Fruit fly (Drosophila melanogaster): ENCODE measurements around the gene CG42751.

CG42751 gene

dm6 chr2L:11833786-11834185 lies 19.4 kb upstream of the CG42751 start, which contains the start of gene CG45011:
TSS of gene CG45011 (plus strand) at chr2L:11834086.
- no peak for TF ChIP-seq noc (tag; optimal IDR thresholded peaks at IDR 0.05)

- no peak for TF ChIP-seq noc (tag; optimal IDR thresholded peaks at IDR 0.05)
Observed at dm6 chr2L:11834308-11834707, 18.9 kb upstream of the CG42751 start, which contains the start of gene CG45012. TSS of gene CG45012 (plus strand) at chr2L:11834608.

dm6 chr2L:11836943-11837342 lies 16.3 kb upstream of the CG42751 start, which contains the start of gene Sfp33A4:
TSS of gene Sfp33A4 (plus strand) at chr2L:11837243.
- no peak for TF ChIP-seq noc (tag; optimal IDR thresholded peaks at IDR 0.05)

DNA sequence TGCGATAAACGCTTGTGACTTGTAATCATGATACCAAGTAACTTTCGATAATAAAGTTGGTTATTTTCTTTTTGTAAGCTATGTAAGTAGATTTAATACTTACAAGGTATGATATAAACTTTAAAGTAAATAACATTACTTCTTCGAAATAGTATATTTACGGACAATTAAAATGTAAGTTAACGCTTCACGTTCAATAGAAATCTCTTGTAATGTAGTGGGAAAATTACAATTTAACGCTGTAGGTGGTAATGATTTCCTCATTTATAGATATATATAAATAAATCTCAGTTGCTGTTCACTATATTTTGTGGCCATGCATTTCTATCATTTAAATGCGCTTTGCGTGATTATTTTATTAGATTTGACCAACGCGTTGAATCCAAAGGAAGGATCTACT lies 15.8 kb upstream of the CG42751 start, which contains the start of gene Sfp33A2:
Gene Sfp33A2 (plus strand): TSS at position 301 of the 400 bp plus-strand sequence.
- no peak for TF ChIP-seq noc (tag; optimal IDR thresholded peaks at IDR 0.05)

DNA sequence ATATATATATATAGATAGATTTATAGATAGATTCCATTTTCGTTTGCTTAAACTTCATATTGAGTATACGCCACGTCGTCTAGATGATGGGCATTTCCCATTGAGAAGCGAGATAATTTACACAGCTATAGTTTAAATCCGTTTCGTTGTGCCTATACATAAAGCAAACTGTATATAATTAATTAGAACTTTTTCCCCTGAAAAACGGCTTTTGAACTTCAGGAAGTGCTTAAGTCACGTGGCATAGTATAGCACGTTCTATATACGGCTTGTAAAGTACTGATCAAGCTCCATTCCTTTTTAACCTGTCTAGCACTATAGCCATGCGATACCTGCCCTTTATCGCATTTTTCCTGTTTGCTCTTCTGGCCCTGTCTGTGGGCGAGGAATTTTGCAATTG lies 13.6 kb upstream of the CG42751 start, which contains the start of gene Sfp33A3:
Gene Sfp33A3 (plus strand): TSS at position 301 of the 400 bp plus-strand sequence.
- TF ChIP-seq noc (tag; optimal IDR thresholded peaks at IDR 0.05): no peak

DNA sequence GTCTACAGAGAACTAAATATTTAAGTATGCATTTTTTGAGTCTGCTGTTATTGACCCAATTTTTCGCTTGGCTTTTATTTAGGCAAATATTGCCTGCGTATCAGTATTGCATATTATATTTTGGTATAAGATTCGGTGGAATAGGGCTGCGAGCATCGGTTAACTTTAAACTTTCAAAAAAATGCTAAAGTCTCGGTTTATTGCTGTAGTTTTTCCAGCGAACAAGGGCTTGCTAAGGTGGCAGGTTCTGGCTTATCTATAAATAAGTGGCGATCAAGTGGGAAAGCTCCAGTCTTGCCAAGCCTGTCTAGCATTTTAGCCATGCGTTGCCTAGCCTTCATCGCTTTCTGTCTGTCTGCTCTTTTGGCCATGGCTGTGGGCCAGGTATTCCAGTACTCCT lies 12.8 kb upstream of the CG42751 start, which contains the start of gene CG31704:
Gene CG31704 (plus strand): TSS at position 301 of the 400 bp plus-strand sequence.
- TF ChIP-seq noc (tag; optimal IDR thresholded peaks at IDR 0.05): no peak

- peak; percentile 66 for TF ChIP-seq noc (tag; optimal IDR thresholded peaks at IDR 0.05)
Observed at dm6 chr2L:11841538-11841937, 11.7 kb upstream of the CG42751 start.

dm6 chr2L:11842291-11843187 lies 10.7 kb upstream of the CG42751 start, which contains the start of the genes CG44008, CG14933, CG46426 and CG42486:
TSS of gene CG44008 (minus strand) at chr2L:11842445.
TSS of gene CG14933 (plus strand) at chr2L:11842828.
TSS of gene CG46426 (plus strand) at chr2L:11842828.
TSS of gene CG42486 (plus strand) at chr2L:11843137.
- peak; percentile 19 for TF ChIP-seq noc (tag; optimal IDR thresholded peaks at IDR 0.05)

DNA sequence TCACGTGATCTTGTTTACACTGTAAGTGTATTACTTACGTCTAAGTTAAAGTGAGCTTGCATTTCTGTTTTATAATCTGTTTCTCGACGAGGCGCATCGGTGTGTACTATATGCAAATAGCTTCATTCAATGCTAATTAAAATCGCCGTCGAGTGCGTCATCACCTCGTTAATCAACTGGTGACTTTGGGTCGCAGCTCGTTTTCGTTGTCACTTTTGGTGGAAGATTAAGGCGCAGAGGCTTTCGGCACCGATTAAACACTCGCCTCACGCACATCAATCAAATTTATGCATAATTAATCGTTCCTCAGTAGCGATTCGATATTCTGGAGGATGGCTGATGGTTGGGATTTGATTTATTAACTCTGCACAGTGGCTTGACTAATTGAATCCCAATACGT lies 9.0 kb upstream of the CG42751 start:
- TF ChIP-seq noc (tag; optimal IDR thresholded peaks at IDR 0.05): peak; percentile 41

- no peak for TF ChIP-seq noc (tag; optimal IDR thresholded peaks at IDR 0.05)
Observed at dm6 chr2L:11845159-11845788, 8.0 kb upstream of the CG42751 start.

- no peak for TF ChIP-seq noc (tag; optimal IDR thresholded peaks at IDR 0.05)
Observed at dm6 chr2L:11846926-11847325, 6.3 kb upstream of the CG42751 start, which contains the start of gene Mal-B1. TSS of gene Mal-B1 (plus strand) at chr2L:11847226.

DNA sequence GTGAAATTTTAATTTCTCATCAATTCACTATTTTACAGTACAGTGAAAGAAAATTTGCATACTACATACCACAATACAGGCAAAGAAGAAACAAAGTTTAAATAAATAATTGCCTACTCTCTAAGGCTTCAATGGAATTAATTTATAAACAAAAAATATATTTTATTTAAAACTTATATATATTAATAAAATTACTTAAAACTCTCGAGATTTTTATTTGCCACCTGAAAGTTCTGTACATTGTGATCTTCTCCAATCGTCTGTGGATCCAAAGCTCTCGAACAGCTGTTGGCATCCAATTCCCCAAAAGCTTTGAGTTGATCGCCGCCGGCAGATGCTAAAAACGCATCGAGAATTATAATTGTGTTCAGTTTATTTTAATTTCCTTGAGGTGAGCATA lies 3.6 kb upstream of the CG42751 start, which contains the start of gene Mal-B2:
Gene Mal-B2 (plus strand): TSS at position 301 of the 400 bp plus-strand sequence.
- TF ChIP-seq noc (tag; optimal IDR thresholded peaks at IDR 0.05): no peak

- TF ChIP-seq noc (tag; optimal IDR thresholded peaks at IDR 0.05): no peak
Observed at dm6 chr2L:11870867-11871452, 17.7 kb downstream of the CG42751 start.

DNA sequence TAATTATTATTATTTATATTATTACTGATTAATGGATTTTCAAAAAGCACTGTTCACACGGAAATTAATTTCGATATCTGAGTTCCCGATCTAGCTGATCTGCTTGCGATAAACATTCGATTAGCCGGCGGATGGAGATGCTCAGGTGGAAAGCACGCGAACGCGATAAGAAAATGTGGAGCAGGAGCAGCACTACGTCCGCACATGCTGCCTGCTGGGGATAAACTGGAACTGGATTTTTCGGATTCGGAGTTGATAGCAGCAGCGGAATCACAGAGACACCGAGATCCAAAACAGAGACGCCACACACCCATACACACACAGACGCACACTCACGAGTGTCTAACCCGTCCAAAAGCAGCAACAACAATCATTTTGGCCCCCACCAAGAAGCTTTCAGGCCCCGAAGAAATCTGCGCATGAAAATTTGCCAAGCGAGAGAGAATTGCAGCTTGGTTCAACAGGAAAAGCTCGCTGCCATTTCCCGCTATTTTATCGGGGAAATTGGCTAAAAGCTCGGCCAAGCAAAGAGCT lies 21.1 kb downstream of the CG42751 start:
- no peak for TF ChIP-seq noc (tag; optimal IDR thresholded peaks at IDR 0.05)

DNA sequence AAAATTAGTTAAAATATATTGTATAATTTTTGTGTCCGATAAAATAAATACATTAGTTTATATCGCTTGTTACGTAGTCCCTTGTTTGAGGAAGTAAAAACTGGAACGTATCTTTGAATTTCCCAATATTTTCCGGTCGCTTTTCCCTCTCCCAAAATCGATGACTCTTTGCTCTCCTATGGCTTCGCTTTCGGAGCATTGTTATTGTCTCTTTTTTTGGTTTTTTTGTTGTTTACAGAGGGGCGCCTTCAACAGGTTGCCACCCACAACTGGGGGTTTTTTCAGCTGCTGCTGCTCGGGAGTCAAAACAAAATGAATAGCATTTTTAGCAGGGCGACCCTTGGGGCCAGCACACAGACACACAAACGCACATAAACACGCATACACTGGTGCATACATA lies 21.7 kb downstream of the CG42751 start:
- no peak for TF ChIP-seq noc (tag; optimal IDR thresholded peaks at IDR 0.05)

All from whole organism, larva.